Worm (Caenorhabditis elegans) whole organism, L2 larva: ENCODE results near the gene C37C3.11.
A peak's percentile ranks its signal among the peaks of the same experiment; 100 is the strongest.

Experiments
- C34F6.9 ChIP-seq: fragments of 150-350 bp; optimal IDR thresholded peaks from 2 replicates; lab custom pipeline; 2014; ENCODE audit warnings: missing biosample characterization, missing genetic modification characterization
- F13H6.1 ChIP-seq: sonication (generic microtip); optimal IDR thresholded peaks from 2 replicates; lab custom pipeline; 2016; ENCODE audit warnings: missing genetic modification characterization, missing compliant biosample characterization
- R02D3.7 ChIP-seq: fragments of 150-350 bp; optimal IDR thresholded peaks from 2 replicates; lab custom pipeline; 2014; ENCODE audit warnings: missing biosample characterization, missing genetic modification characterization
- ZK546.5 ChIP-seq: sonication (generic microtip); optimal IDR thresholded peaks from 2 replicates; lab custom pipeline; 2017; ENCODE audit warnings: missing biosample characterization, missing genetic modification characterization
- alr-1 ChIP-seq: fragments of 150-350 bp; optimal IDR thresholded peaks from 2 replicates; lab custom pipeline; 2014; ENCODE audit warnings: missing biosample characterization, missing genetic modification characterization
- ama-1 ChIP-seq: fragments of 150-350 bp; optimal IDR thresholded peaks from 2 replicates; lab custom pipeline; 2018; ENCODE audit warnings: inconsistent platforms
- ceh-16 ChIP-seq: fragments of 150-350 bp; optimal IDR thresholded peaks from 2 replicates; lab custom pipeline; 2014; ENCODE audit warnings: missing biosample characterization, missing genetic modification characterization
- crh-2 ChIP-seq: sonication (generic microtip); optimal IDR thresholded peaks from 2 replicates; lab custom pipeline; 2017; ENCODE audit warnings: missing biosample characterization, missing genetic modification characterization
- egl-27 ChIP-seq: sonication (generic microtip); optimal IDR thresholded peaks from 3 replicates; lab custom pipeline; 2017; ENCODE audit warnings: missing biosample characterization, missing genetic modification reagents, missing genetic modification characterization
- elt-1 ChIP-seq: fragments of 150-350 bp; optimal IDR thresholded peaks from 2 replicates; lab custom pipeline; 2014; ENCODE audit warnings: missing biosample characterization, missing genetic modification characterization
- elt-3 ChIP-seq: sonication (generic microtip); optimal IDR thresholded peaks from 2 replicates; lab custom pipeline; 2017; ENCODE audit warnings: missing biosample characterization, missing genetic modification characterization
- fos-1 ChIP-seq: fragments of 150-350 bp; optimal IDR thresholded peaks from 2 replicates; lab custom pipeline; 2014; ENCODE audit warnings: missing biosample characterization, missing genetic modification characterization
- lin-13 ChIP-seq: fragments of 150-350 bp; optimal IDR thresholded peaks from 2 replicates; lab custom pipeline; 2014; ENCODE audit warnings: missing biosample characterization, missing genetic modification reagents, missing genetic modification characterization
- lin-39 ChIP-seq: fragments of 150-350 bp; optimal IDR thresholded peaks from 2 replicates; lab custom pipeline; 2014; ENCODE audit warnings: missing biosample characterization, missing genetic modification reagents, missing genetic modification characterization
- lsy-2 ChIP-seq, 2 experiments: fragments of 150-350 bp in 1 of 2; sonication (generic microtip) in 1 of 2; optimal IDR thresholded peaks; 2 replicates each; lab custom pipeline; 2014 to 2017; ENCODE audit warnings: missing biosample characterization in 2 of 2, missing genetic modification characterization in 2 of 2
- mab-5 ChIP-seq: fragments of 150-350 bp; optimal IDR thresholded peaks from 2 replicates; lab custom pipeline; 2014; ENCODE audit warnings: missing biosample characterization, missing genetic modification characterization
- mbf-1 ChIP-seq: sonication (generic microtip); optimal IDR thresholded peaks from 2 replicates; lab custom pipeline; 2017; ENCODE audit warnings: missing biosample characterization, missing genetic modification characterization
- mdl-1 ChIP-seq, 2 experiments: fragments of 150-350 bp in 1 of 2; sonication (generic microtip) in 1 of 2; optimal IDR thresholded peaks; 2 replicates each; lab custom pipeline; 2017; ENCODE audit warnings: missing biosample characterization in 2 of 2, missing genetic modification characterization in 2 of 2
- nhr-12 ChIP-seq: fragments of 150-350 bp; optimal IDR thresholded peaks from 2 replicates; lab custom pipeline; 2014; ENCODE audit warnings: missing biosample characterization, missing genetic modification characterization
- nhr-129 ChIP-seq: fragments of 150-350 bp; optimal IDR thresholded peaks from 2 replicates; lab custom pipeline; 2014; ENCODE audit warnings: missing biosample characterization, missing genetic modification characterization
- nhr-21 ChIP-seq: fragments of 150-350 bp; optimal IDR thresholded peaks from 2 replicates; lab custom pipeline; 2014; ENCODE audit warnings: missing biosample characterization, missing genetic modification characterization
- nhr-23 ChIP-seq: fragments of 150-350 bp; optimal IDR thresholded peaks from 2 replicates; lab custom pipeline; 2014; ENCODE audit warnings: missing biosample characterization, missing genetic modification reagents, missing genetic modification characterization
- nhr-237 ChIP-seq: fragments of 150-350 bp; optimal IDR thresholded peaks from 2 replicates; lab custom pipeline; 2014; ENCODE audit warnings: missing biosample characterization, missing genetic modification characterization
- nhr-25 ChIP-seq: fragments of 150-350 bp; sonication (generic microtip); optimal IDR thresholded peaks from 3 replicates; lab custom pipeline; 2014; ENCODE audit warnings: missing biosample characterization, missing genetic modification characterization
- nhr-77 ChIP-seq: fragments of 150-350 bp; optimal IDR thresholded peaks from 2 replicates; lab custom pipeline; 2014; ENCODE audit warnings: missing biosample characterization, missing genetic modification characterization
- peb-1 ChIP-seq: fragments of 150-350 bp; optimal IDR thresholded peaks from 2 replicates; lab custom pipeline; 2014; ENCODE audit warnings: missing biosample characterization, missing genetic modification characterization
- skn-1 ChIP-seq: sonication (generic microtip); optimal IDR thresholded peaks from 2 replicates; lab custom pipeline; 2017; ENCODE audit warnings: missing biosample characterization, missing genetic modification characterization
- sma-9 ChIP-seq, 2 experiments: fragments of 150-350 bp in 1 of 2; sonication (generic microtip) in 1 of 2; optimal IDR thresholded peaks; 2 replicates each; lab custom pipeline; 2014 to 2016; ENCODE audit warnings: missing genetic modification characterization in 2 of 2, mild to moderate bottlenecking in 1 of 2, missing biosample characterization in 1 of 2, missing compliant biosample characterization in 1 of 2, missing genetic modification reagents in 1 of 2, moderate library complexity in 1 of 2
- snpc-4 ChIP-seq: fragments of 150-350 bp; optimal IDR thresholded peaks from 2 replicates; lab custom pipeline; 2014; ENCODE audit warnings: missing biosample characterization, missing genetic modification characterization
- unc-55 ChIP-seq: fragments of 150-350 bp; sonication (generic microtip); optimal IDR thresholded peaks from 3 replicates; lab custom pipeline; 2014; ENCODE audit warnings: missing biosample characterization, missing genetic modification reagents, missing genetic modification characterization
- zag-1 ChIP-seq: fragments of 150-350 bp; optimal IDR thresholded peaks from 2 replicates; lab custom pipeline; 2014; ENCODE audit warnings: missing biosample characterization, missing genetic modification characterization
- ztf-4 ChIP-seq: fragments of 150-350 bp; optimal IDR thresholded peaks from 2 replicates; lab custom pipeline; 2014; ENCODE audit warnings: missing biosample characterization, missing genetic modification characterization

Gene C37C3.11

DNA sequence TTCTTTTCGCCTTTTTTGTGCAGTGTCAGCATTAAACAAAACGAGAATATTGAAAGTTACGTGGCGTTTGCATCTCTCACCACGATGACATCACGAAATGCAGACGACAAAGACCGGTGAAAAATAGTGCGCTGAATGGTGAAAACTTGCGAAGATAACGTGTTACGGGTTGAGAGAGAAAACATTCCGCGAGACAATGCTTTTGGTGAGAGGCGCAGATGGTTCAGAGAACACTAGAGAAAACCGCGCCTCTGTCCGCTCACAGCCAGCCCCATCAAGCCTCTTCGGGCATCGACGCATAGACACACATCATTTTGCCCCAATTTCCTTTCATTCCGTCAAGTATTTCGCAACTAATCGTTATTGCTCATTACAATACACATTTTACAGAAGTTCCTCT, 10.0 kb downstream of the C37C3.11 start, which contains the start of the genes C37C3.9 and C37C3.18 (continued):
- peak; percentile 99 for TF ChIP-seq crh-2 (tag; lab: Kevin White, UChicago)
- no peak for TF ChIP-seq nhr-12 (tag; lab: Kevin White, UChicago)
- TF ChIP-seq mbf-1 (tag; lab: Kevin White, UChicago) = no peak
- peak; percentile 92 for TF ChIP-seq nhr-129 (tag; lab: Kevin White, UChicago)
- TF ChIP-seq ztf-4 = peak; percentile 31
- peak; percentile 29 for TF ChIP-seq ama-1
- TF ChIP-seq snpc-4 (tag; lab: Kevin White, UChicago) = peak; percentile 88
- TF ChIP-seq nhr-25 (tag; lab: Kevin White, UChicago) = peak; percentile 59
- no peak for TF ChIP-seq elt-3
- no peak for TF ChIP-seq lin-39 (tag; lab: Kevin White, UChicago)
- peak; percentile 0 to 83 for TF ChIP-seq lsy-2 (tag; optimal IDR thresholded peaks at IDR 0.05; lab: Kevin White, UChicago)
- TF ChIP-seq sma-9 (GFP tag; optimal IDR thresholded peaks at IDR 0.05; lab: Kevin White, UChicago) = peak; percentile 90
- no peak for TF ChIP-seq sma-9 (tag; optimal IDR thresholded peaks at IDR 0.05; lab: Kevin White, UChicago)
- TF ChIP-seq alr-1 (tag; lab: Kevin White, UChicago) = no peak
- TF ChIP-seq peb-1 (tag; lab: Kevin White, UChicago) = no peak
- peak; percentile 66 for TF ChIP-seq lin-13 (GFP tag; lab: Kevin White, UChicago)
- peak; percentile 71 for TF ChIP-seq egl-27 (tag; lab: Kevin White, UChicago)
- TF ChIP-seq mdl-1 (tag; optimal IDR thresholded peaks at IDR 0.05; lab: Kevin White, UChicago) = peak in 1 of 2 experiments; percentile 58
- TF ChIP-seq nhr-237 (tag; lab: Kevin White, UChicago) = no peak
- TF ChIP-seq nhr-21 (tag; lab: Kevin White, UChicago) = peak; percentile 79
- no peak for TF ChIP-seq mab-5 (tag; lab: Kevin White, UChicago)

DNA sequence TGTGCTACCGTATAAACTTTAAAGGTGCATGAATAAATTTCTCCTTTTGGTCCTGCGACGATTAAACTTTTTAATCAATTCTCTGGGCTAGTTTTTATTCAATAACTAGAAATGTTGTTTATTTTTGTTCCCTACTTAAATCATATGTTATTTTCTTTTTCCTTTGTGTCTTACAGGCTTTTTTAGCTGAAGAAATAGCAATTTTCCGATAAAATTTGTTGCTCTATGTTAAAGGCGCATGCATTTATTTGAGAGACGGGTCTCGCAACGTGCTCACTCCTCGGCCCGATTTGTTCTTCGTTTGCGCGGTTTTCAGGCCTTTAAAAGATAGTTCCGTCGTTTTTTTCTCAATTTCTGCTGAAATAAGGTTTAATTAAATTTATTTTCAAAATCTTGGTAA, 10.7 kb downstream of the C37C3.11 start:
- TF ChIP-seq unc-55 (GFP tag; lab: Kevin White, UChicago) (peak; percentile 8), R02D3.7 (tag; lab: Kevin White, UChicago) (no peak), C34F6.9 (tag; lab: Kevin White, UChicago) (peak; percentile 7), skn-1 (tag; lab: Kevin White, UChicago) (no peak)

DNA sequence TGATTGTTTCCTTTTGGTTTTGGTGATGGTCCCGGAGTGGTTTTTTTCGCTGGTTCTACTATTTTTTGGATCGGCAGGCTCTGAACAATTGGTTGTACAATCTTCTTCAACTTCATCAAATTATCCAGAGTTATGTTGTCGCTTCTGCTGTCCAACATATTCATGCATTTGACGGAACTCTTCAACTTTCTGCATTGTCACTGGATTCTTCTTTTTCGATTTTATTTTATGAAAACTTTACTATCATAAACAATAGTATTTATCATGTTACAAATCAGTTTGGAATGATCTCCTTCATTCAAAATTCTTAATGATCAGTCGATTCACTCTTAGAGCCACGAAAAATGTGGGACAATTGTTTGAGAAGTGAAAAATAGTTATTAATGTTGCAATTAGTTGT, 12.5 kb downstream of the C37C3.11 start:
- TF ChIP-seq unc-55 (GFP tag; lab: Kevin White, UChicago) (no peak), nhr-77 (tag; lab: Kevin White, UChicago) (no peak), ZK546.5 (tag; lab: Kevin White, UChicago) (no peak), C34F6.9 (tag; lab: Kevin White, UChicago) (no peak), fos-1 (tag; lab: Kevin White, UChicago) (no peak)

DNA sequence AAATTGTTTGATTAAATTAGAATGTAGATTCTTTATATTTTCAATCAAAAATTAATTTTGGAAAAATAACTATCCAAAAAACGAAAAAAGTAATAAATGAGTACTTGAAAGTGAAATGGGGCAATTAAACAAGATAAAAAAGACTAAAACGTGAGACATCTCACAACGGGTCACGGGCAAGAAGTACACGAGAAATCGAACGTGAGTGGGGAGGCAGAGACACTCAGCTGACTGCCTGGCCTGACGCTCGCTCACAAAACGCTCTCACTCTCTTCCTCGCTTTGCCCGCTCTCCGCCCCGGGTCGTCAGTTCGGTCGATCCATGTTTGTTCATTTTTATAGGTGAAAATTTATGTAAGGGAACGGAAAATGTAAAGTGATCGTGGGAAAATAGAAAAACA, 16.3 kb downstream of the C37C3.11 start:
- peak; percentile 32 for TF ChIP-seq F13H6.1 (tag; lab: Kevin White, UChicago)
- TF ChIP-seq nhr-77 (tag; lab: Kevin White, UChicago) = no peak
- TF ChIP-seq ztf-4 = no peak
- peak; percentile 10 for TF ChIP-seq C34F6.9 (tag; lab: Kevin White, UChicago)
- TF ChIP-seq mdl-1 (tag; optimal IDR thresholded peaks at IDR 0.05; lab: Kevin White, UChicago) = peak in 1 of 2 experiments; percentile 16
- no peak for TF ChIP-seq nhr-23 (tag; lab: Kevin White, UChicago)
- TF ChIP-seq fos-1 (tag; lab: Kevin White, UChicago) = peak; percentile 9
- peak; percentile 44 for TF ChIP-seq nhr-129 (tag; lab: Kevin White, UChicago)
- TF ChIP-seq lin-13 (GFP tag; lab: Kevin White, UChicago) = no peak

DNA sequence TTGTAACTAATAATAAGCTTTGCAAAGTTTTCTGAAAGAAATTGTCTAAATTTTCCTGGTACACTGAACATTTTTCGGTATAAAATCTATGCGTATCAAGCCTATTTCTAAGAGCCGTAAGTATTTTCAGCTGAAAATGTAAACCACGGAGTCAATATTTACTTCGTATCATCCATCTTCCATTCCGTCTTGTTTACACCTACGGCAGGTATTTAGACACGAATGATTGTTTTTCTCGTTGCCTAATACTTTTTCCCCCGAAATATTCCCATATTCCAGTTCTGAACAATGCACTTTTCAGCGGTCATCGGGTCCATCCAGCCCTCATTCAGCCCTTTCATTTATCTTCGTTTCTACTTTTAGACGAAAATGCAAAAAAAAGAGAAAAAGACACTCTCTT, 16.9 kb downstream of the C37C3.11 start:
- TF ChIP-seq ceh-16 (tag; lab: Kevin White, UChicago) (no peak), snpc-4 (tag; lab: Kevin White, UChicago) (no peak), unc-55 (GFP tag; lab: Kevin White, UChicago) (no peak), nhr-23 (tag; lab: Kevin White, UChicago) (no peak), egl-27 (tag; lab: Kevin White, UChicago) (no peak), zag-1 (tag; lab: Kevin White, UChicago) (no peak), elt-1 (tag; lab: Kevin White, UChicago) (no peak), nhr-237 (tag; lab: Kevin White, UChicago) (no peak)
